Fruit fly (Drosophila melanogaster) whole organism, embryonic: ENCODE measurements around the gene p38b.

Source experiments
- ATbp ChIP-seq: fragments of 200-800 bp; sonication (Bioruptor generic); optimal IDR thresholded peaks from 2 replicates; lab custom pipeline; 2017; ENCODE audit warnings: missing biosample characterization, mild to moderate bottlenecking, missing genetic modification characterization, missing genetic modification reagents
- Antp ChIP-seq: fragments of 200-800 bp; sonication (Bioruptor generic); optimal IDR thresholded peaks from 3 replicates; lab custom pipeline; 2016; ENCODE audit warnings: missing biosample characterization, missing genetic modification characterization
- BEAF-32 ChIP-seq: fragments of 200-800 bp; sonication (Bioruptor generic); optimal IDR thresholded peaks from 3 replicates; lab custom pipeline; 2017; ENCODE audit warnings: missing biosample characterization, missing genetic modification characterization, mild to moderate bottlenecking, moderate library complexity, missing genetic modification reagents
- CG10267 ChIP-seq: fragments of 200-800 bp; sonication (Bioruptor generic); optimal IDR thresholded peaks from 2 replicates; lab custom pipeline; 2018; ENCODE audit warnings: missing biosample characterization, mild to moderate bottlenecking, missing genetic modification characterization, moderate library complexity
- CG10979 ChIP-seq: fragments of 200-800 bp; sonication (Bioruptor generic); optimal IDR thresholded peaks from 2 replicates; lab custom pipeline; 2018; ENCODE audit warnings: missing biosample characterization, mild to moderate bottlenecking, missing genetic modification characterization, moderate library complexity
- CG11560 ChIP-seq: fragments of 200-800 bp; sonication (Bioruptor generic); IDR thresholded peaks from 3 replicates; pipeline ENCODE4 v1.3.6; 2022; ENCODE audit warnings: missing biosample characterization, missing genetic modification characterization
- CG13775 ChIP-seq: fragments of 200-800 bp; sonication (Bioruptor generic); optimal IDR thresholded peaks from 3 replicates; lab custom pipeline; 2017; ENCODE audit warnings: missing biosample characterization, mild to moderate bottlenecking, missing genetic modification characterization
- CG14860 ChIP-seq: fragments of 200-800 bp; sonication (Bioruptor generic); IDR thresholded peaks from 3 replicates; pipeline ENCODE4 v1.3.6; 2022; ENCODE audit warnings: missing biosample characterization, missing genetic modification characterization; ENCODE audit not compliant: partially characterized antibody
- CG16779 ChIP-seq: fragments of 200-800 bp; sonication (Bioruptor generic); IDR thresholded peaks from 2 replicates; pipeline ENCODE4 v1.3.6; 2022; ENCODE audit warnings: missing biosample characterization, missing genetic modification characterization
- CG16863 ChIP-seq: fragments of 200-800 bp; sonication (Bioruptor generic); optimal IDR thresholded peaks from 3 replicates; lab custom pipeline; 2016; ENCODE audit warnings: missing biosample characterization, missing genetic modification characterization
- CG17359 ChIP-seq: fragments of 200-800 bp; sonication (Bioruptor generic); optimal IDR thresholded peaks from 3 replicates; lab custom pipeline; 2018; ENCODE audit warnings: missing biosample characterization, mild to moderate bottlenecking, missing genetic modification characterization, moderate library complexity
- CG18764 ChIP-seq: fragments of 200-800 bp; sonication (Bioruptor generic); optimal IDR thresholded peaks from 3 replicates; lab custom pipeline; 2016; ENCODE audit warnings: missing biosample characterization, missing genetic modification characterization
- CG2120 ChIP-seq: fragments of 200-800 bp; sonication (Bioruptor generic); optimal IDR thresholded peaks from 3 replicates; lab custom pipeline; 2016; ENCODE audit warnings: missing biosample characterization, missing genetic modification characterization
- CG30431 ChIP-seq: fragments of 200-800 bp; sonication (Bioruptor generic); optimal IDR thresholded peaks from 2 replicates; lab custom pipeline; 2017; ENCODE audit warnings: missing biosample characterization, missing genetic modification characterization
- CG3163 ChIP-seq: fragments of 200-800 bp; sonication (Bioruptor generic); optimal IDR thresholded peaks from 3 replicates; lab custom pipeline; 2016; ENCODE audit warnings: missing biosample characterization, missing genetic modification characterization
- CG32532 ChIP-seq: fragments of 200-800 bp; sonication (Bioruptor generic); IDR thresholded peaks from 2 replicates; pipeline ENCODE4 v1.3.6; 2022; ENCODE audit warnings: missing biosample characterization, missing genetic modification characterization
- CG4360 ChIP-seq: fragments of 200-800 bp; sonication (Bioruptor generic); IDR thresholded peaks from 2 replicates; pipeline ENCODE4 v1.3.6; 2022; ENCODE audit warnings: missing biosample characterization, missing genetic modification characterization
- CG6791 ChIP-seq: fragments of 200-800 bp; sonication (Bioruptor generic); IDR thresholded peaks from 3 replicates; pipeline ENCODE4 v1.3.6; 2022; ENCODE audit warnings: missing biosample characterization, missing genetic modification characterization; ENCODE audit not compliant: partially characterized antibody
- CG9817 ChIP-seq: fragments of 200-800 bp; sonication (Bioruptor generic); optimal IDR thresholded peaks from 2 replicates; lab custom pipeline; 2018; ENCODE audit warnings: missing biosample characterization, mild to moderate bottlenecking, missing genetic modification characterization, moderate library complexity
- CHES-1-like ChIP-seq: fragments of 200-800 bp; sonication (Bioruptor generic); optimal IDR thresholded peaks from 2 replicates; lab custom pipeline; 2016; ENCODE audit warnings: missing biosample characterization, missing genetic modification characterization
- CrebB ChIP-seq: fragments of 200-800 bp; sonication (Bioruptor generic); optimal IDR thresholded peaks from 3 replicates; lab custom pipeline; 2018; ENCODE audit warnings: missing biosample characterization, mild to moderate bottlenecking, missing genetic modification characterization
- Dad ChIP-seq: fragments of 200-800 bp; sonication (Bioruptor generic); optimal IDR thresholded peaks from 3 replicates; lab custom pipeline; 2016; ENCODE audit warnings: missing biosample characterization, missing genetic modification characterization
- Deaf1 ChIP-seq: fragments of 200-800 bp; optimal IDR thresholded peaks from 3 replicates; lab custom pipeline; 2019; ENCODE audit warnings: missing biosample characterization, mild to moderate bottlenecking, missing genetic modification characterization, moderate library complexity
- Dll ChIP-seq: fragments of 200-800 bp; sonication (Bioruptor generic); IDR thresholded peaks from 4 replicates; pipeline ENCODE4 v1.3.6; 2022; ENCODE audit warnings: missing biosample characterization, missing genetic modification characterization; ENCODE audit not compliant: partially characterized antibody
- E2f2 ChIP-seq: fragments of 200-800 bp; sonication (Bioruptor generic); IDR thresholded peaks from 2 replicates; pipeline ENCODE4 v1.3.6; 2022; ENCODE audit warnings: missing biosample characterization, missing genetic modification characterization
- Ets65A ChIP-seq: fragments of 200-800 bp; sonication (Bioruptor generic); peaks from one replicate; lab custom pipeline; 2016; ENCODE audit warnings: missing biosample characterization, missing genetic modification characterization
- GATAe ChIP-seq: fragments of 200-800 bp; sonication (Bioruptor generic); conservative IDR thresholded peaks from 2 replicates; pipeline ENCODE4 v1.3.6; 2022; ENCODE audit warnings: missing biosample characterization, missing genetic modification characterization
- HmgZ ChIP-seq: fragments of 200-800 bp; sonication (Bioruptor generic); optimal IDR thresholded peaks from 2 replicates; lab custom pipeline; 2018; ENCODE audit warnings: missing biosample characterization, mild to moderate bottlenecking, missing genetic modification characterization
- Lhr ChIP-seq: fragments of 200-800 bp; sonication (Bioruptor generic); optimal IDR thresholded peaks from 3 replicates; lab custom pipeline; 2017; ENCODE audit warnings: mild to moderate bottlenecking, missing biosample characterization, missing genetic modification reagents, missing genetic modification characterization
- MBD-R2 ChIP-seq: fragments of 200-800 bp; sonication (Bioruptor generic); IDR thresholded peaks from 2 replicates; pipeline ENCODE4 v1.3.6; 2022; ENCODE audit warnings: missing biosample characterization, missing genetic modification characterization
- MESR4 ChIP-seq: fragments of 200-800 bp; sonication (Bioruptor generic); optimal IDR thresholded peaks from 2 replicates; lab custom pipeline; 2018; ENCODE audit warnings: missing biosample characterization, mild to moderate bottlenecking, missing genetic modification characterization, moderate library complexity
- Myb ChIP-seq: fragments of 200-800 bp; sonication (Bioruptor generic); optimal IDR thresholded peaks from 2 replicates; lab custom pipeline; 2016; ENCODE audit warnings: missing biosample characterization, missing genetic modification characterization
- bowl ChIP-seq: fragments of 200-800 bp; sonication (Bioruptor generic); IDR thresholded peaks from 2 replicates; pipeline ENCODE4 v1.3.6; 2022; ENCODE audit warnings: missing biosample characterization, missing genetic modification characterization
- bsh ChIP-seq, 2 experiments: fragments of 200-800 bp; sonication (Bioruptor generic); optimal IDR thresholded peaks; 2 replicates each; lab custom pipeline; 2017 to 2018; ENCODE audit warnings: mild to moderate bottlenecking in 2 of 2, missing biosample characterization in 2 of 2, missing genetic modification characterization in 2 of 2, moderate library complexity in 1 of 2
- cas ChIP-seq: fragments of 200-800 bp; sonication (Bioruptor generic); IDR thresholded peaks from 2 replicates; pipeline ENCODE4 v1.3.6; 2022; ENCODE audit warnings: missing biosample characterization, missing genetic modification characterization
- grn ChIP-seq: fragments of 200-800 bp; sonication (Bioruptor generic); optimal IDR thresholded peaks from 3 replicates; lab custom pipeline; 2017; ENCODE audit warnings: missing biosample characterization, missing genetic modification characterization
- hth ChIP-seq: fragments of >200 bp; optimal IDR thresholded peaks from 2 replicates; lab custom pipeline; 2017; ENCODE audit warnings: inconsistent platforms
- inv ChIP-seq: fragments of 200-800 bp; sonication (Bioruptor generic); IDR thresholded peaks from 2 replicates; pipeline ENCODE4 v1.3.6; 2022; ENCODE audit warnings: missing biosample characterization, missing genetic modification characterization; ENCODE audit not compliant: partially characterized antibody
- jigr1 ChIP-seq: fragments of 200-800 bp; sonication (Bioruptor generic); IDR thresholded peaks from 3 replicates; pipeline ENCODE4 v1.3.6; 2022; ENCODE audit warnings: missing biosample characterization, missing genetic modification characterization
- mld ChIP-seq: fragments of 200-800 bp; sonication (Bioruptor generic); IDR thresholded peaks from 3 replicates; pipeline ENCODE4 v1.3.6; 2022; ENCODE audit warnings: missing biosample characterization, missing genetic modification characterization; ENCODE audit not compliant: partially characterized antibody
- nom ChIP-seq: fragments of 200-800 bp; sonication (Bioruptor generic); optimal IDR thresholded peaks from 2 replicates; lab custom pipeline; 2017; ENCODE audit warnings: missing biosample characterization, missing genetic modification characterization, mild to moderate bottlenecking, moderate library complexity, missing genetic modification reagents
- onecut ChIP-seq: fragments of 200-800 bp; sonication (Bioruptor generic); IDR thresholded peaks from 2 replicates; pipeline ENCODE4 v1.3.6; 2022; ENCODE audit warnings: missing biosample characterization, missing genetic modification characterization
- pan ChIP-seq, 4 experiments: fragments of >200 bp in 3 of 4; fragments of 200-800 bp in 1 of 4; sonication (Bioruptor generic) in 1 of 4; optimal IDR thresholded peaks in 3 of 4; IDR thresholded peaks in 1 of 4; 2 replicates each; pipeline versions ENCODE4 v1.3.6 to Lab custom; 2017 to 2022; ENCODE audit warnings: missing biosample characterization in 2 of 4, missing genetic modification characterization in 2 of 4, mixed read lengths in 1 of 4
- pb ChIP-seq: fragments of 200-800 bp; sonication (Bioruptor generic); optimal IDR thresholded peaks from 3 replicates; lab custom pipeline; 2016; ENCODE audit warnings: missing biosample characterization, missing genetic modification characterization
- phol ChIP-seq: fragments of 200-800 bp; sonication (Bioruptor generic); optimal IDR thresholded peaks from 3 replicates; lab custom pipeline; 2018; ENCODE audit warnings: missing biosample characterization, mild to moderate bottlenecking, missing genetic modification characterization, moderate library complexity
- pita ChIP-seq: fragments of 200-800 bp; sonication (Bioruptor generic); optimal IDR thresholded peaks from 2 replicates; lab custom pipeline; 2017; ENCODE audit warnings: missing biosample characterization, mild to moderate bottlenecking, missing genetic modification characterization
- pzg ChIP-seq: fragments of 200-800 bp; sonication (Bioruptor generic); optimal IDR thresholded peaks from 3 replicates; lab custom pipeline; 2018; ENCODE audit warnings: missing biosample characterization, mild to moderate bottlenecking, missing genetic modification characterization, moderate library complexity
- sc ChIP-seq, 3 experiments: fragments of >200 bp in 2 of 3; fragments of 200-800 bp in 1 of 3; sonication (Bioruptor generic) in 1 of 3; optimal IDR thresholded peaks; 2 replicates in 2 of 3; 3 replicates in 1 of 3; lab custom pipeline; 2017; ENCODE audit warnings: mild to moderate bottlenecking in 1 of 3, missing biosample characterization in 1 of 3, missing genetic modification characterization in 1 of 3, missing genetic modification reagents in 1 of 3
- stwl ChIP-seq: fragments of 200-800 bp; sonication (Bioruptor generic); optimal IDR thresholded peaks from 3 replicates; lab custom pipeline; 2018; ENCODE audit warnings: missing biosample characterization, mild to moderate bottlenecking, missing genetic modification characterization, moderate library complexity

The p38b gene

DNA sequence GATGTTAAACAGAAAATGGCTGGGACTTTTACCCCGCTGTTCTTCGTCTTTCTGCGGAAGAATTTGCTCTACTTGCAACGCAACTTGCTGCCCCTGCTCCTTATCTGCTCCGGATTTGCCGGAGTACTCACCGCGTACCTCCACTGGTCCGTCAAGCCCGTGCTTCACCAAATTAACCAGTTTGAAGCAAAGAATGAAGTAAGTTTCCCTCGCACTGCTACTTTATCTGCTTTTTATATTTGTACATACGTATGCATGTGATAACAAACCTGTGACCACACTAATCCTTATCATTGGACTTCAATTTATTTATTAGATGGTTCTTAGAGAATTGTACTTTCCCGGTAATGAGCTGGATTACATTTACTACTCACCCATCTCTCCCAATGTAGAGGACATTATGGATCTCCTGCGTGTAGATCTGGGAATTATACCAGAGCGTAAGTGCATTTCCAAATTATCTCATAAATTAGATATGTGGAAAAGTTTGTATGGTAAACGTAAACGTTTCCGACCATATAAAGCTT lies 3.7 kb downstream of the p38b start, which contains the start of gene CG16890 (continued):
- TF ChIP-seq sc (optimal IDR thresholded peaks at IDR 0.05; lab: Kevin White, UChicago) (no peak), sc (GFP tag; optimal IDR thresholded peaks at IDR 0.05; lab: Kevin White, UChicago) (no peak), pzg (GFP tag; lab: Kevin White, UChicago) (peak; percentile 7), Antp (GFP tag; lab: Kevin White, UChicago) (no peak), nom (no peak), hth (no peak), GATAe (GFP tag; lab: Robert Waterston, UW) (peak; percentile 65), Ets65A (GFP tag; lab: Kevin White, UChicago) (no peak), CG18764 (GFP tag; lab: Kevin White, UChicago) (no peak), grn (GFP tag; lab: Kevin White, UChicago) (peak; percentile 28), CG6791 (peak; percentile 50; the same call in 1 of the 3 replicates), Lhr (GFP tag; lab: Kevin White, UChicago) (no peak), CG13775 (GFP tag; lab: Kevin White, UChicago) (no peak), pb (no peak), CG9817 (tag; lab: Kevin White, UChicago) (no peak), jigr1 (GFP tag; lab: Robert Waterston, UW) (no peak), MBD-R2 (GFP tag; lab: Robert Waterston, UW) (0 out of 2 replicates have a peak, but pooled peaks have one; percentile 54), CG16863 (peak; percentile 10), inv (peak; percentile 40; the same call in 1 of the 2 replicates), CG30431 (no peak)

DNA sequence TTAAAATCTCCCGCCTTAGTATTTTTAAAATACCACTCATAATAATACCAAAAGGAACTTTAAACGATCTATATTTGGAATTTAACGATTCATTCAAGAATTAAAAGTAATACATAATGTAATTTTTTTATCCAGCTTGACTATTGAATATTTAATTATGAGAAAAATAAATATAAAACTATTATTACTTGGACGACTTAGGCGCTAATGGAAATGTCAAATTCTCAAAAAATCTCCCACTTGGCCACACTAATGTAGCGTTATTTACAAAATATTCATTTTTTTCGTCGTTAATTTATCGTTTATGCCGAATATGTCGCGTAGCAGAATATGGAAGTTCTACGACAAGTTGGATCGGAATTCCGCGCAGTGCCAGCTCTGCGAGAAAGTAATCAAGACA lies 10.2 kb downstream of the p38b start, which contains the start of gene CG16863:
TSS of gene CG16863 (plus strand) at position 245 of the 400 bp plus-strand sequence.
- TF ChIP-seq onecut (GFP tag; lab: Robert Waterston, UW): no peak
- no peak for TF ChIP-seq Deaf1 (tag; lab: Kevin White, UChicago)
- TF ChIP-seq BEAF-32 (GFP tag; lab: Kevin White, UChicago): peak; percentile 14
- TF ChIP-seq CG32532 (GFP tag; lab: Robert Waterston, UW): no peak
- TF ChIP-seq CG4360 (GFP tag; lab: Robert Waterston, UW): no peak
- no peak for TF ChIP-seq ATbp
- no peak for TF ChIP-seq CrebB (tag; lab: Kevin White, UChicago)
- TF ChIP-seq CG10979 (tag; lab: Kevin White, UChicago): no peak
- TF ChIP-seq bowl (GFP tag; lab: Robert Waterston, UW): no peak
- no peak for TF ChIP-seq HmgZ
- peak; percentile 56 for TF ChIP-seq Myb (GFP tag; lab: Kevin White, UChicago)
- no peak for TF ChIP-seq CHES-1-like (GFP tag; lab: Kevin White, UChicago)
- no peak for TF ChIP-seq mld (GFP tag; lab: Robert Waterston, UW)
- no peak for TF ChIP-seq pita (GFP tag; lab: Kevin White, UChicago)
- no peak for TF ChIP-seq Dll (GFP tag; lab: Robert Waterston, UW)
- TF ChIP-seq MESR4 (GFP tag; lab: Kevin White, UChicago): no peak
- TF ChIP-seq E2f2 (GFP tag; lab: Robert Waterston, UW): peak; percentile 82
- TF ChIP-seq CG2120 (GFP tag; lab: Kevin White, UChicago): no peak
- TF ChIP-seq Antp (GFP tag; lab: Kevin White, UChicago): no peak
- TF ChIP-seq cas: no peak
- no peak for TF ChIP-seq CG11560 (tag; lab: Robert Waterston, UW)
- TF ChIP-seq pan (optimal IDR thresholded peaks at IDR 0.05; lab: Kevin White, UChicago): no peak
- TF ChIP-seq pan (GFP tag; optimal IDR thresholded peaks at IDR 0.05 in 1 of 2, IDR thresholded peaks at IDR 0.05 in 1 of 2): no peak
- TF ChIP-seq CG3163: no peak
- TF ChIP-seq CG17359 (tag; lab: Kevin White, UChicago): peak; percentile 49
- TF ChIP-seq CG10267 (tag; lab: Kevin White, UChicago): peak; percentile 75
- peak; percentile 2 for TF ChIP-seq phol (tag; lab: Kevin White, UChicago)
- TF ChIP-seq bsh (GFP tag; optimal IDR thresholded peaks at IDR 0.05; lab: Kevin White, UChicago): no peak
- TF ChIP-seq CG14860 (GFP tag; lab: Robert Waterston, UW): no peak
- no peak for TF ChIP-seq CG16779 (GFP tag; lab: Robert Waterston, UW)
- no peak for TF ChIP-seq Dad
- peak; percentile 47 for TF ChIP-seq stwl (tag; lab: Kevin White, UChicago)
